Worm (Caenorhabditis elegans): ENCODE data around the gene nspc-7.

- TF ChIP-seq F33H1.4 (GFP tag; IDR thresholded peaks at IDR 0.05): no peak
- TF ChIP-seq nfyb-1 (GFP tag; IDR thresholded peaks at IDR 0.05): no peak
- no peak for TF ChIP-seq F57C9.4 (tag; optimal IDR thresholded peaks at IDR 0.05)
- TF ChIP-seq pha-4 (tag; optimal IDR thresholded peaks at IDR 0.05): no peak
- no peak for TF ChIP-seq ceh-40 (GFP tag; IDR thresholded peaks at IDR 0.05)
- TF ChIP-seq somi-1 (GFP tag; optimal IDR thresholded peaks at IDR 0.05): no peak
- TF ChIP-seq ztf-6 (GFP tag; IDR thresholded peaks at IDR 0.05): no peak
- TF ChIP-seq atf-7 (tag; optimal IDR thresholded peaks at IDR 0.05): no peak
- TF ChIP-seq akir-1 (GFP tag; optimal IDR thresholded peaks at IDR 0.05): no peak
These were observed 48.9 kb upstream of the nspc-7 start for ce11 chrX:8492750-8493149.
